Worm (Caenorhabditis elegans) whole organism, L1 larva: ENCODE data around the gene F17E9.3.

Source experiments
- C34B4.2 ChIP-seq: sonication (generic microtip); optimal IDR thresholded peaks from 2 replicates; lab custom pipeline; 2017; ENCODE audit warnings: mild to moderate bottlenecking, missing genetic modification characterization, missing compliant biosample characterization
- aha-1 ChIP-seq: fragments of 150-350 bp; optimal IDR thresholded peaks from 2 replicates; lab custom pipeline; 2014; ENCODE audit warnings: missing biosample characterization, missing genetic modification characterization
- ama-1 ChIP-seq: fragments of 150-350 bp; optimal IDR thresholded peaks from 2 replicates; lab custom pipeline; 2014
- egl-27 ChIP-seq, 2 experiments: fragments of 150-350 bp in 1 of 2; sonication (generic microtip); optimal IDR thresholded peaks; 3 replicates each; lab custom pipeline; 2017 to 2018; ENCODE audit warnings: missing biosample characterization in 2 of 2, missing genetic modification characterization in 2 of 2, missing genetic modification reagents in 2 of 2
- fkh-8 ChIP-seq: sonication (generic microtip); optimal IDR thresholded peaks from 2 replicates; lab custom pipeline; 2016; ENCODE audit warnings: mild to moderate bottlenecking, missing genetic modification characterization, missing compliant biosample characterization
- mdl-1 ChIP-seq, 2 experiments: fragments of 150-350 bp; optimal IDR thresholded peaks; 2 replicates each; lab custom pipeline; 2014 to 2017; ENCODE audit warnings: missing biosample characterization in 2 of 2, missing genetic modification characterization in 2 of 2, inconsistent platforms in 1 of 2
- pqm-1 ChIP-seq: sonication (generic microtip); optimal IDR thresholded peaks from 3 replicates; lab custom pipeline; 2017; ENCODE audit warnings: missing biosample characterization, missing genetic modification characterization
- sptf-1 ChIP-seq: fragments of 150-350 bp; optimal IDR thresholded peaks from 2 replicates; lab custom pipeline; 2014; ENCODE audit warnings: missing biosample characterization, missing genetic modification characterization
- tbx-2 ChIP-seq: sonication (generic microtip); optimal IDR thresholded peaks from 2 replicates; lab custom pipeline; 2016; ENCODE audit warnings: missing genetic modification characterization, missing compliant biosample characterization
- unc-30 ChIP-seq: sonication (generic microtip); optimal IDR thresholded peaks from 2 replicates; lab custom pipeline; 2017; ENCODE audit warnings: missing biosample characterization, missing genetic modification characterization
- unc-62 ChIP-seq: fragments of 150-350 bp; optimal IDR thresholded peaks from 2 replicates; lab custom pipeline; 2014; ENCODE audit warnings: missing biosample characterization, missing genetic modification reagents, missing genetic modification characterization
- ztf-4 ChIP-seq: fragments of 150-350 bp; optimal IDR thresholded peaks from 2 replicates; lab custom pipeline; 2014; ENCODE audit warnings: missing biosample characterization, missing genetic modification characterization

ce11 chrIV:8385662-8386061 lies 31.0 kb downstream of the F17E9.3 start:
- TF ChIP-seq egl-27 (tag; optimal IDR thresholded peaks at IDR 0.05; lab: Kevin White, UChicago): no peak
- TF ChIP-seq sptf-1 (tag; lab: Kevin White, UChicago): no peak
- TF ChIP-seq ama-1: no peak
- TF ChIP-seq fkh-8 (tag; lab: Kevin White, UChicago): no peak
- no peak for TF ChIP-seq tbx-2 (tag; lab: Kevin White, UChicago)
- TF ChIP-seq unc-62: no peak
- TF ChIP-seq ztf-4 (tag; lab: Kevin White, UChicago): no peak
- TF ChIP-seq pqm-1 (tag; lab: Kevin White, UChicago): no peak
- TF ChIP-seq aha-1 (tag; lab: Kevin White, UChicago): no peak
- no peak for TF ChIP-seq mdl-1 (tag; optimal IDR thresholded peaks at IDR 0.05; lab: Kevin White, UChicago)
- TF ChIP-seq unc-30 (tag; lab: Kevin White, UChicago): no peak
- TF ChIP-seq C34B4.2: no peak
